Fruit fly (Drosophila melanogaster): ENCODE results near the gene CG10096.

- TF ChIP-seq CG18764 (GFP tag; optimal IDR thresholded peaks at IDR 0.05) (no peak), CG6791 (GFP tag; IDR thresholded peaks at IDR 0.05; ENCODE audit: partially characterized antibody) (peak; percentile 55; the same call in 2 of the 3 replicates), insv (GFP tag; optimal IDR thresholded peaks at IDR 0.05) (peak; percentile 88 to 99)
These were observed 29.9 kb upstream of the CG10096 start, which contains the start of gene Pp1-87B for dm6 chr3R:12425510-12426309.
